Fruit fly (Drosophila melanogaster) Kc167 (cell line): ENCODE results near the gene wwk.

Experiments used
- Sin3A ChIP-seq: fragments of >200 bp; optimal IDR thresholded peaks from 2 replicates; lab custom pipeline; 2018; ENCODE audit warnings: missing external identifiers
- h ChIP-seq: fragments of >200 bp; optimal IDR thresholded peaks from 3 replicates; lab custom pipeline; 2018; ENCODE audit warnings: missing external identifiers

DNA sequence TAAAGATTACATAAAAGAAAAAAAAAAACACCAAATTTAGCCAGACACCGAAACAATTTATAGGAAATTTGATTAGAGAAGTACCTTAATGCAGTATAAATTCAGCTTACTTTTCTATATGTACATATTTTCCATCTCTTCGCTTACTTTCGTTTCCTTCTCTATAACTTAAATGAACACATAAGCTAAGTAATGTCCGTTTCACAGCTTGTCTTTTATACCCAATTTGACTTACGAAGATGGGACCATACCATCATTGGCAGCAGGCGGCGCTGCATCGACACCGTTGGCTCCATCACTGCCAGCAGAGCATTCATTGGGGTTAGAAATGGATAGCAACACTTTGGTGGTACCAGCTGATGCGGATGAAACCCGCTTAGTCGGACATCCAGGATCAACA lies 4.4 kb upstream of the wwk start, which contains the start of gene vig:
- TF ChIP-seq Sin3A (lab: Kevin White, UChicago) = no peak
- no peak for TF ChIP-seq h (lab: Kevin White, UChicago)
